Worm (Caenorhabditis elegans): ENCODE measurements around the gene wrt-2.

Gene wrt-2

DNA sequence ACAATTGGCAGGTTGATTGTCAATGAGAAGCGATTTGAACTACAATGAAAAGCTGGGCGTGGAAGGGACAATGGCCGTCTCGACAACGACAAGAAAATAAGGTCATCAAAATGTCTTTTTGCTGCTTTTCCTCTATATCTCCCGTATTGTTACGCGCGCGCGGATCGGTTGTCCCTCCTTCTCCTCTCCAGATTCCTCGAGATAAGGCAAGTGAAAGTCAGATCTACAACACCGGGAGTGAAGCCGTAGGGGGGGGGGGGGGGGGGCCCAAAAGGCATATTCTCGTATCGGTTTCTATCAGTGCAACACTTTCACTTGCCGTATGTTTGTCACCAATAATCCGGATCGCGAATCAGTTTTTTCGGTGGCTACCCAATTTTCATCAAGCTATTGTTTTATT lies at the start of gene wrt-2:
Gene wrt-2, minus strand, starts transcription at position 46 of the 400 bp plus-strand sequence.
- TF ChIP-seq unc-62 (GFP tag; optimal IDR thresholded peaks at IDR 0.05), result no peak

ce11 chrX:3141704-3142103 lies 47.6 kb upstream of the wrt-2 start:
- TF ChIP-seq unc-62 (GFP tag; optimal IDR thresholded peaks at IDR 0.05), result no peak

DNA sequence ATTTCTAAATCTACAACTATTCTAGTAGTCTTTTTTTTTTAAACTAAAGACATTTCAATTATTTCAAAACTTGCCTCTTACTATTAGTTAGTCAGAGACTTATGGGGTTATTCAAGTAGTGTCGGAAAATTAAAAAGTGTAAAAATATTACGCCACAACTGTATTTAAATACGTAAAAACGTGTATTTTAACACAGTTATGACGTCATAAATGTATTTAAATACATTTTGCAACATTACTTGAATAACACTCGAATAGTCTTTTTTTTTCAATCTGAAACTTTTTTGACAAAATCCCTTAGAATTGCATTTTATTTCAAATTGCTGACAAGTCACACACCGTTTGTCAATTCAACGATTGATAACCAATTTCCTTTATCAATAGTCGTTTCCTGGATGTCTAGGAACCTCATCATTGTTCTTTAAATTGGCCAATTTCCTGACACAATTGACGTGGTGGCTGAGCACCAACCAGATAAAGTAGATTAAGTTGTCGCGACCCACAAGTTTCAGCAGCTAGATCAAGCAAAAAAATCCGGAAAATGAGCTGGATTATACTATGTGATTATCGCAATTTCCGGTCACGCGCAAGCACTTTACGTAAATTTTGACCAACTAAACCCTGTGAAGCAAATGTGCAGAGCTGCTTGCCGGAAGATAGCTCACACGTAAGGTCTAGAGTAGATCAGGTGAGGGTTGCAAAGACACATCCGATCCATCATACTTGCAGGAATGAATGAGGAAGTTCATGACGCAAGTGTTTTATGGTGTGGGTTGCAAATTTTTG lies 45.6 kb upstream of the wrt-2 start:
- no peak for TF ChIP-seq unc-62 (GFP tag; optimal IDR thresholded peaks at IDR 0.05)

DNA sequence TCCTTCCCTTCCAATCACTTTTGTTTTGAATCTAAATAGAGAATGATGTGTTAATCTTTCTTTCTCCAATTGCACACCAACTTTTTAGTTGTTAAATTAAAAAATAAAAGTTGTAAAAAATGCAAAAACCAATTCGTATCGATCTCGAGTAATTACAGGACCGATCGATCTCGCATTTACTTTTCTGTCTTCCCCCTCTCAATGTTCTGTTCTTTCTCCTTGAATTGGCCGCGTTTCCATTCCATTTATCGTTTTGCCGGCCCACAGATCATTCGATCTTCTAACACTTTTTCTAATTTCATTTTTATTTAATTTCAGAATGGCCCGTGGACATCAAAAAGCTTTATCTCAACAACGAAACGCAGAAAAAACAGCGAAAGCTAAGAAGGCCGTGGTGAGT lies 41.0 kb upstream of the wrt-2 start, which contains the start of gene K10B3.1:
Gene K10B3.1, plus strand, starts transcription at position 301 of the 400 bp plus-strand sequence.
- no peak for TF ChIP-seq unc-62 (GFP tag; optimal IDR thresholded peaks at IDR 0.05)

ce11 chrX:3127626-3128142 lies 33.5 kb upstream of the wrt-2 start:
- no peak for TF ChIP-seq unc-62 (GFP tag; optimal IDR thresholded peaks at IDR 0.05)

- TF ChIP-seq unc-62 (GFP tag; optimal IDR thresholded peaks at IDR 0.05), result no peak
Observed at ce11 chrX:3126979-3127378, 32.8 kb upstream of the wrt-2 start, which contains the start of gene spc-1. Gene spc-1 (minus strand): TSS chrX:3127079.

- no peak for TF ChIP-seq unc-62 (GFP tag; optimal IDR thresholded peaks at IDR 0.05)
Observed at ce11 chrX:3126233-3126632, 32.1 kb upstream of the wrt-2 start.

DNA sequence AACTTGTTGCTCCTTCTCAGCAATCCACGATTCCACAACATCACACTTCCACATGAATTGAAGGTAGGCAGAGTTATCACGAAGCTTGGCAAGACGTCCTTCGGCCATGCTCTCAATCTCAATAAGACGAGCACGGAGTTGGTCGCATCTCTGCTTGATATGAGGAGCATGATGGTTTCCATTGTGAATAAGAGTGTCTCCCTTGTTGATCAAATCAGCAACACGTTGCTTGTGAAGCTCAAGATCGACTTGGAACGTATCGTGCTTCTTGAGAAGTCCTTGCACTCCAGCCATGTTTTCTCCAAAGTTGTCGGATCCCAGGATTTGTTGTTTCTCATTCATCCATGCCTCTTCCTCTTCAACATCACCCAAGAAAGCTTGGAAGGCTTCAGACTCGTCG lies 25.5 kb upstream of the wrt-2 start:
- TF ChIP-seq unc-62 (GFP tag; optimal IDR thresholded peaks at IDR 0.05), result no peak

ce11 chrX:3118596-3119287 lies 24.6 kb upstream of the wrt-2 start:
- no peak for TF ChIP-seq unc-62 (GFP tag; optimal IDR thresholded peaks at IDR 0.05)

ce11 chrX:3117204-3117603 lies 23.1 kb upstream of the wrt-2 start:
- TF ChIP-seq unc-62 (GFP tag; optimal IDR thresholded peaks at IDR 0.05), result no peak

ce11 chrX:3116033-3116876 lies 22.1 kb upstream of the wrt-2 start, which contains the start of gene mai-1:
Gene mai-1 (minus strand): TSS chrX:3116589.
- TF ChIP-seq unc-62 (GFP tag; optimal IDR thresholded peaks at IDR 0.05), result no peak

ce11 chrX:3115134-3116032 lies 21.2 kb upstream of the wrt-2 start:
- TF ChIP-seq unc-62 (GFP tag; optimal IDR thresholded peaks at IDR 0.05), result no peak

ce11 chrX:3114306-3115133 lies 20.4 kb upstream of the wrt-2 start, which contains the start of gene gpd-2:
Gene gpd-2 (minus strand): TSS chrX:3114689.
- no peak for TF ChIP-seq unc-62 (GFP tag; optimal IDR thresholded peaks at IDR 0.05)

ce11 chrX:3112946-3113427 lies 18.8 kb upstream of the wrt-2 start, which contains the start of gene gpd-3:
Gene gpd-3 (minus strand): TSS chrX:3113341.
- TF ChIP-seq unc-62 (GFP tag; optimal IDR thresholded peaks at IDR 0.05), result no peak
